Fruit fly (Drosophila melanogaster): ENCODE results near the gene CG10237.
A peak's percentile ranks its signal among the peaks of the same experiment; 100 is the strongest.

Gene CG10237

DNA sequence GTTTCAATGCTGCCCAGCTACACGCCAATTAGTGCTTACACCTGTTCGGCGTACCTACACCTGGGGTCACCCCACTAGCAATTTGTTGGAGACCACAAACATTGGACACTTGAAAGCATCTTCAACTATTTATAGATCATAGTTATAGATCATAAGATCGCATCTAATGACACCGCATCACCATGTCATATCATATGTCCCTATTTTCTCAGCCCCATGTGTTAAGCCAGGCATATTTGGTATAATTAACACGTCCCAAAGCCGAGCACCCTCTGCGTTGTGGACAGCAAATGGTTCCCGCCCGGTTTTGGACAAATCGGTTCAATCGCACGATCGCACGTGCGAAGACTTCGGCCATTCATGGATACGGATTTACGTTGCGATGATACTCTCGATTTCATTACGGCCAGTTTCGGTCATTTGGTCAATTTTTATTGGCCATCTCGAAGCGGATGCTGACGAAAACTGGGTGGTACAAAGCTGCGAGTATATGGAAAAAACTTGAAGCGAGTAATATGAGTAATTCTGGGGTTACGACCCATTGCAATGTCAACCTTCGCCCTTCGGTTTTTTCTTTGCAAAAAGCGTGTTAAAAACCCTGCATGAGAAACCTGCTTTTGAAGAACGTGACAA, 2.8 kb downstream of the CG10237 start (continued):
- TF ChIP-seq HLH54F (GFP tag; optimal IDR thresholded peaks at IDR 0.05) (peak; percentile 88), CG17361 (GFP tag; IDR thresholded peaks at IDR 0.05) (peak; percentile 74), CTCF (GFP tag; optimal IDR thresholded peaks at IDR 0.05) (peak; percentile 5), wdn (GFP tag; IDR thresholded peaks at IDR 0.05) (peak; percentile 86), H2.0 (GFP tag; IDR thresholded peaks at IDR 0.05) (peak; percentile 91), H15 (GFP tag; IDR thresholded peaks at IDR 0.05) (no peak), CG13894 (tag; optimal IDR thresholded peaks at IDR 0.05) (no peak), dm (GFP tag; optimal IDR thresholded peaks at IDR 0.05) (peak; percentile 25), CG15269 (tag; optimal IDR thresholded peaks at IDR 0.05) (peak; percentile 96), CG10565 (GFP tag; optimal IDR thresholded peaks at IDR 0.05) (no peak), CG18619 (GFP tag; optimal IDR thresholded peaks at IDR 0.05) (peak; percentile 81), nmo (GFP tag; optimal IDR thresholded peaks at IDR 0.05) (peak; percentile 73), unc-4 (GFP tag; IDR thresholded peaks at IDR 0.05; ENCODE audit: partially characterized antibody) (no peak), CG11247 (GFP tag; IDR thresholded peaks at IDR 0.05) (peak; percentile 53; the same call in 1 of the 2 replicates), Antp (GFP tag; optimal IDR thresholded peaks at IDR 0.05) (peak; percentile 77), Pdp1 (GFP tag; optimal IDR thresholded peaks at IDR 0.05) (peak; percentile 58 to 62), nau (GFP tag; optimal IDR thresholded peaks at IDR 0.05) (peak; percentile 57), BtbVII (GFP tag; optimal IDR thresholded peaks at IDR 0.05) (peak; percentile 46), grn (GFP tag; optimal IDR thresholded peaks at IDR 0.05) (no peak), CG31441 (GFP tag; IDR thresholded peaks at IDR 0.05) (peak; percentile 61), sens-2 (GFP tag; IDR thresholded peaks at IDR 0.05) (peak; percentile 52; the same call in 1 of the 2 replicates), CG8290 (GFP tag; optimal IDR thresholded peaks at IDR 0.05) (peak; percentile 62), CG8290 (tag; optimal IDR thresholded peaks at IDR 0.05) (peak in 1 of 2 experiments; percentile 98), CG4707 (GFP tag; optimal IDR thresholded peaks at IDR 0.05) (peak; percentile 89), CG42726 (GFP tag; IDR thresholded peaks at IDR 0.05; ENCODE audit: partially characterized antibody) (no peak), Lpt (GFP tag; optimal IDR thresholded peaks at IDR 0.05) (no peak), CG7928 (GFP tag; optimal IDR thresholded peaks at IDR 0.05) (peak; percentile 24), CG1024 (GFP tag; IDR thresholded peaks at IDR 0.05) (peak; percentile 83), caup (GFP tag; optimal IDR thresholded peaks at IDR 0.05; ENCODE audit: severe bottlenecking) (peak; percentile 69), dmrt11E (tag; optimal IDR thresholded peaks at IDR 0.05) (peak; percentile 67), sim (GFP tag; IDR thresholded peaks at IDR 0.05) (no peak), pho (GFP tag; optimal IDR thresholded peaks at IDR 0.05) (peak; percentile 86), CG15601 (tag; optimal IDR thresholded peaks at IDR 0.05) (peak; percentile 93), NC2α (GFP tag; optimal IDR thresholded peaks at IDR 0.05) (peak; percentile 91), CG1647 (GFP tag; optimal IDR thresholded peaks at IDR 0.05) (peak; percentile 23), Rfx (GFP tag; IDR thresholded peaks at IDR 0.05) (peak; percentile 83), CG6272 (GFP tag; IDR thresholded peaks at IDR 0.05) (peak; percentile 44; the same call in 1 of the 2 replicates), CG5245 (GFP tag; optimal IDR thresholded peaks at IDR 0.05) (peak; percentile 72), MBD-R2 (GFP tag; IDR thresholded peaks at IDR 0.05) (peak; percentile 84), Dad (GFP tag; optimal IDR thresholded peaks at IDR 0.05) (peak; percentile 51), Spps (tag; optimal IDR thresholded peaks at IDR 0.05) (no peak), CG8765 (GFP tag; IDR thresholded peaks at IDR 0.05) (no peak), CG9437 (GFP tag; optimal IDR thresholded peaks at IDR 0.05) (peak; percentile 51), CG31388 (GFP tag; optimal IDR thresholded peaks at IDR 0.05) (peak; percentile 23), disco-r (GFP tag; optimal IDR thresholded peaks at IDR 0.05) (peak; percentile 41), CG13624 (GFP tag; optimal IDR thresholded peaks at IDR 0.05) (peak; percentile 80), CG12659 (GFP tag; optimal IDR thresholded peaks at IDR 0.05) (peak; percentile 62), CG6175 (GFP tag; IDR thresholded peaks at IDR 0.05) (no peak), CG14860 (GFP tag; IDR thresholded peaks at IDR 0.05; ENCODE audit: partially characterized antibody) (no peak), NFAT (GFP tag; IDR thresholded peaks at IDR 0.05) (peak; percentile 48; the same call in 1 of the 2 replicates), Bdp1 (GFP tag; optimal IDR thresholded peaks at IDR 0.05) (peak; percentile 62)
